Fruit fly (Drosophila melanogaster): ENCODE data around the gene CG42857.

Gene CG42857

DNA sequence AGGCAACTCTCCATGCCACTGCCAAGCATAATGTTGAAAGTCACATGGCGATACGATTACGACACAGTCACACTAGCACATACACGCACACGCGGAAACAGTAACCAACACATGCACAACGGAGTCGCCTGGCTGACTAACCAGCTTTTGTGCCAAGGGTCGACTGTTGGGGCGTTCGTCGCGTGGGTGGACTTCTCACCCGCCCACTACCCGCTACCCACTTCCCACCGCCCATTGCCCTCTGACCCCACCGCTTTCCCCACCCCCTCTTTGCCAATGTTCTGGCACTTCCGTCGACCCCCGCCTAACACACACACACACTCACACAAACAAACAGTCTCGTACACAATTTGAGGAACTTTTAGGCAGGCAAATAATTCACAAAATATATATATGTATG is 30.7 kb upstream of the CG42857 start (continued):
- TF ChIP-seq CG13894 (tag; optimal IDR thresholded peaks at IDR 0.05), result peak; percentile 22
- TF ChIP-seq CG43689 (GFP tag; IDR thresholded peaks at IDR 0.05), result no peak
- peak; percentile 6; the same call in 1 of the 2 replicates for TF ChIP-seq CG32532 (GFP tag; IDR thresholded peaks at IDR 0.05)
- no peak for TF ChIP-seq E2f1 (GFP tag; IDR thresholded peaks at IDR 0.05)
- no peak for TF ChIP-seq corto (GFP tag; optimal IDR thresholded peaks at IDR 0.05)
- TF ChIP-seq HLH54F (GFP tag; optimal IDR thresholded peaks at IDR 0.05), result no peak
- TF ChIP-seq tx (GFP tag; optimal IDR thresholded peaks at IDR 0.05), result no peak
- no peak for TF ChIP-seq Side (GFP tag; optimal IDR thresholded peaks at IDR 0.05)
- TF ChIP-seq ttk (GFP tag; IDR thresholded peaks at IDR 0.05), result no peak
- no peak for TF ChIP-seq CG11560 (tag; IDR thresholded peaks at IDR 0.05)
- TF ChIP-seq CG13775 (GFP tag; optimal IDR thresholded peaks at IDR 0.05), result no peak
- no peak for TF ChIP-seq so (GFP tag; IDR thresholded peaks at IDR 0.05)
- no peak for TF ChIP-seq CG15601 (tag; optimal IDR thresholded peaks at IDR 0.05)
- TF ChIP-seq onecut (GFP tag; IDR thresholded peaks at IDR 0.05), result no peak
- no peak for TF ChIP-seq Blimp-1 (GFP tag; optimal IDR thresholded peaks at IDR 0.05)
- no peak for TF ChIP-seq Deaf1 (tag; optimal IDR thresholded peaks at IDR 0.05)
- TF ChIP-seq sim (GFP tag; IDR thresholded peaks at IDR 0.05), result no peak
- TF ChIP-seq CG16815 (GFP tag; optimal IDR thresholded peaks at IDR 0.05), result no peak
- TF ChIP-seq CG1602 (GFP tag; optimal IDR thresholded peaks at IDR 0.05), result no peak
- peak; percentile 21 for TF ChIP-seq CG18599 (GFP tag; optimal IDR thresholded peaks at IDR 0.05)
- TF ChIP-seq CG2678 (tag; optimal IDR thresholded peaks at IDR 0.05), result peak; percentile 15
- no peak for TF ChIP-seq org-1 (GFP tag; optimal IDR thresholded peaks at IDR 0.05)
- TF ChIP-seq Nf-YA (GFP tag; IDR thresholded peaks at IDR 0.05), result no peak
- no peak for TF ChIP-seq CG7556 (GFP tag; optimal IDR thresholded peaks at IDR 0.05)
- no peak for TF ChIP-seq CG12659 (GFP tag; optimal IDR thresholded peaks at IDR 0.05)
- TF ChIP-seq CG9876 (GFP tag; optimal IDR thresholded peaks at IDR 0.05), result no peak
- TF ChIP-seq CG8281 (tag; optimal IDR thresholded peaks at IDR 0.05), result no peak
- peak; percentile 13 for TF ChIP-seq CG12071 (GFP tag; optimal IDR thresholded peaks at IDR 0.05)
- no peak for TF ChIP-seq disco-r (GFP tag; optimal IDR thresholded peaks at IDR 0.05)
- no peak for TF ChIP-seq CG11696 (GFP tag; IDR thresholded peaks at IDR 0.05)
- no peak for TF ChIP-seq sens-2 (GFP tag; IDR thresholded peaks at IDR 0.05)
- no peak for TF ChIP-seq B-H2 (GFP tag; optimal IDR thresholded peaks at IDR 0.05)
- TF ChIP-seq CG7372 (GFP tag; IDR thresholded peaks at IDR 0.05), result no peak
- no peak for TF ChIP-seq bsh (GFP tag; optimal IDR thresholded peaks at IDR 0.05)
- TF ChIP-seq inv (GFP tag; IDR thresholded peaks at IDR 0.05; ENCODE audit: partially characterized antibody), result no peak
- no peak for TF ChIP-seq mld (GFP tag; IDR thresholded peaks at IDR 0.05; ENCODE audit: partially characterized antibody)
- TF ChIP-seq CG4424 (GFP tag; optimal IDR thresholded peaks at IDR 0.05), result no peak
- no peak for TF ChIP-seq kah (GFP tag; optimal IDR thresholded peaks at IDR 0.05)
- TF ChIP-seq cad (GFP tag; optimal IDR thresholded peaks at IDR 0.05), result no peak
- peak; percentile 8 for TF ChIP-seq Fer1 (GFP tag; optimal IDR thresholded peaks at IDR 0.05)
- no peak for TF ChIP-seq Dad (GFP tag; optimal IDR thresholded peaks at IDR 0.05)
- TF ChIP-seq tna (GFP tag; IDR thresholded peaks at IDR 0.05; ENCODE audit: partially characterized antibody), result no peak
- peak; percentile 25 for TF ChIP-seq D19B (GFP tag; optimal IDR thresholded peaks at IDR 0.05)
- TF ChIP-seq D (optimal IDR thresholded peaks at IDR 0.05), result no peak
- TF ChIP-seq D (GFP tag; optimal IDR thresholded peaks at IDR 0.05), result no peak
- no peak for TF ChIP-seq vnd (GFP tag; IDR thresholded peaks at IDR 0.05; ENCODE audit: partially characterized antibody)
- no peak for TF ChIP-seq nau (GFP tag; optimal IDR thresholded peaks at IDR 0.05)
- TF ChIP-seq CG10366 (GFP tag; IDR thresholded peaks at IDR 0.05), result no peak
- no peak for TF ChIP-seq vfl (GFP tag; optimal IDR thresholded peaks at IDR 0.05)
- no peak for TF ChIP-seq Hsf (GFP tag; optimal IDR thresholded peaks at IDR 0.05)
- TF ChIP-seq Fer3 (tag; optimal IDR thresholded peaks at IDR 0.05), result no peak
- TF ChIP-seq gcm2 (GFP tag; optimal IDR thresholded peaks at IDR 0.05), result no peak

Measured in whole organism, embryonic.